Worm (Caenorhabditis elegans): ENCODE measurements around the gene Y49E10.10.

Gene Y49E10.10

ce11 chrIII:12426558-12426957 is 31.3 kb downstream of the Y49E10.10 start, which contains the start of gene pie-1:
pie-1 (plus strand) TSS chrIII:12426893.
- TF ChIP-seq F13C5.2 (tag; optimal IDR thresholded peaks at IDR 0.05) (no peak), sea-1 (GFP tag; conservative IDR thresholded peaks at IDR 0.05) (no peak), ama-1 (optimal IDR thresholded peaks at IDR 0.05) (no peak), pes-1 (GFP tag; IDR thresholded peaks at IDR 0.05) (no peak), hnd-1 (tag; optimal IDR thresholded peaks at IDR 0.05) (no peak), scrt-1 (GFP tag; IDR thresholded peaks at IDR 0.05) (no peak), tbx-37 (GFP tag; conservative IDR thresholded peaks at IDR 0.05) (no peak), aly-1 (tag; optimal IDR thresholded peaks at IDR 0.05) (no peak), hmbx-1 (tag; optimal IDR thresholded peaks at IDR 0.05) (no peak), ets-7 (tag; optimal IDR thresholded peaks at IDR 0.05) (no peak)

- TF ChIP-seq flt-1 (GFP tag; IDR thresholded peaks at IDR 0.05) (no peak), sea-1 (GFP tag; conservative IDR thresholded peaks at IDR 0.05) (no peak)
Observed at ce11 chrIII:12427527-12428263, 32.4 kb downstream of the Y49E10.10 start.

ce11 chrIII:12428264-12428627 is 33.0 kb downstream of the Y49E10.10 start:
- TF ChIP-seq tbx-11 (GFP tag; IDR thresholded peaks at IDR 0.05) (no peak), scrt-1 (GFP tag; IDR thresholded peaks at IDR 0.05) (no peak), hmg-4 (GFP tag; optimal IDR thresholded peaks at IDR 0.05) (no peak), B0310.2 (tag; optimal IDR thresholded peaks at IDR 0.05) (no peak)

- TF ChIP-seq tra-4 (tag; optimal IDR thresholded peaks at IDR 0.05), result no peak
- no peak for TF ChIP-seq ets-7 (tag; optimal IDR thresholded peaks at IDR 0.05)
- no peak for TF ChIP-seq pes-1 (GFP tag; IDR thresholded peaks at IDR 0.05)
- no peak for TF ChIP-seq hmbx-1 (tag; optimal IDR thresholded peaks at IDR 0.05)
- no peak for TF ChIP-seq hmg-4 (GFP tag; optimal IDR thresholded peaks at IDR 0.05)
- no peak for TF ChIP-seq flt-1 (GFP tag; IDR thresholded peaks at IDR 0.05)
- no peak for TF ChIP-seq ceh-36 (tag; optimal IDR thresholded peaks at IDR 0.05)
- TF ChIP-seq scrt-1 (GFP tag; IDR thresholded peaks at IDR 0.05), result no peak
- no peak for TF ChIP-seq aly-1 (tag; optimal IDR thresholded peaks at IDR 0.05)
Observed at ce11 chrIII:12428799-12429351, 33.6 kb downstream of the Y49E10.10 start.

- TF ChIP-seq F13C5.2 (tag; optimal IDR thresholded peaks at IDR 0.05) (peak; percentile 77), aly-1 (tag; optimal IDR thresholded peaks at IDR 0.05) (no peak)
Observed at ce11 chrIII:12429579-12430084, 34.4 kb downstream of the Y49E10.10 start, which contains the start of gene snr-6. snr-6 (minus strand) TSS chrIII:12429629.

- no peak for TF ChIP-seq tbx-11 (GFP tag; IDR thresholded peaks at IDR 0.05)
- TF ChIP-seq tra-4 (tag; optimal IDR thresholded peaks at IDR 0.05), result no peak
- no peak for TF ChIP-seq ama-1 (optimal IDR thresholded peaks at IDR 0.05)
- TF ChIP-seq B0310.2 (tag; optimal IDR thresholded peaks at IDR 0.05), result no peak
- TF ChIP-seq scrt-1 (GFP tag; IDR thresholded peaks at IDR 0.05), result no peak
- no peak for TF ChIP-seq hmg-4 (GFP tag; optimal IDR thresholded peaks at IDR 0.05)
- no peak for TF ChIP-seq ceh-36 (tag; optimal IDR thresholded peaks at IDR 0.05)
- TF ChIP-seq tbx-37 (GFP tag; conservative IDR thresholded peaks at IDR 0.05), result no peak
- no peak for TF ChIP-seq hmbx-1 (tag; optimal IDR thresholded peaks at IDR 0.05)
- TF ChIP-seq hnd-1 (tag; optimal IDR thresholded peaks at IDR 0.05), result no peak
- TF ChIP-seq ets-7 (tag; optimal IDR thresholded peaks at IDR 0.05), result no peak
- TF ChIP-seq aly-1 (tag; optimal IDR thresholded peaks at IDR 0.05), result no peak
- TF ChIP-seq pes-1 (GFP tag; IDR thresholded peaks at IDR 0.05), result no peak
- TF ChIP-seq ceh-13 (GFP tag; optimal IDR thresholded peaks at IDR 0.05), result no peak
- TF ChIP-seq flt-1 (GFP tag; IDR thresholded peaks at IDR 0.05), result no peak
- TF ChIP-seq F13C5.2 (tag; optimal IDR thresholded peaks at IDR 0.05), result no peak
- no peak for TF ChIP-seq sea-1 (GFP tag; conservative IDR thresholded peaks at IDR 0.05)
Observed at ce11 chrIII:12430209-12430608, 34.9 kb downstream of the Y49E10.10 start, which contains the start of gene Y49E10.16. Y49E10.16 (plus strand) TSS chrIII:12430509.

ce11 chrIII:12434104-12434503 is 38.8 kb downstream of the Y49E10.10 start, which contains the start of gene Y49E10.27:
Y49E10.27 (plus strand) TSS chrIII:12434404.
- TF ChIP-seq sea-1 (GFP tag; conservative IDR thresholded peaks at IDR 0.05), result no peak
- no peak for TF ChIP-seq tbx-37 (GFP tag; conservative IDR thresholded peaks at IDR 0.05)
- no peak for TF ChIP-seq B0310.2 (tag; optimal IDR thresholded peaks at IDR 0.05)
- TF ChIP-seq flt-1 (GFP tag; IDR thresholded peaks at IDR 0.05), result no peak
- no peak for TF ChIP-seq tbx-11 (GFP tag; IDR thresholded peaks at IDR 0.05)
- TF ChIP-seq tra-4 (tag; optimal IDR thresholded peaks at IDR 0.05), result no peak
- TF ChIP-seq ets-7 (tag; optimal IDR thresholded peaks at IDR 0.05), result no peak

ce11 chrIII:12436215-12436614 is 41.0 kb downstream of the Y49E10.10 start, which contains the start of gene fbxa-218:
fbxa-218 (plus strand) TSS chrIII:12436515.
- TF ChIP-seq ceh-36 (tag; optimal IDR thresholded peaks at IDR 0.05) (no peak), flt-1 (GFP tag; IDR thresholded peaks at IDR 0.05) (no peak)

- no peak for TF ChIP-seq ceh-13 (GFP tag; optimal IDR thresholded peaks at IDR 0.05)
- no peak for TF ChIP-seq ets-7 (tag; optimal IDR thresholded peaks at IDR 0.05)
- no peak for TF ChIP-seq F13C5.2 (tag; optimal IDR thresholded peaks at IDR 0.05)
- no peak for TF ChIP-seq ceh-36 (tag; optimal IDR thresholded peaks at IDR 0.05)
- no peak for TF ChIP-seq B0310.2 (tag; optimal IDR thresholded peaks at IDR 0.05)
- TF ChIP-seq scrt-1 (GFP tag; IDR thresholded peaks at IDR 0.05), result no peak
- TF ChIP-seq sea-1 (GFP tag; conservative IDR thresholded peaks at IDR 0.05), result no peak
- no peak for TF ChIP-seq tbx-37 (GFP tag; conservative IDR thresholded peaks at IDR 0.05)
- TF ChIP-seq ama-1 (optimal IDR thresholded peaks at IDR 0.05), result no peak
- TF ChIP-seq hnd-1 (tag; optimal IDR thresholded peaks at IDR 0.05), result no peak
- TF ChIP-seq pes-1 (GFP tag; IDR thresholded peaks at IDR 0.05), result no peak
- TF ChIP-seq hmg-4 (GFP tag; optimal IDR thresholded peaks at IDR 0.05), result no peak
- TF ChIP-seq flt-1 (GFP tag; IDR thresholded peaks at IDR 0.05), result no peak
- TF ChIP-seq hmbx-1 (tag; optimal IDR thresholded peaks at IDR 0.05), result no peak
Observed at ce11 chrIII:12437020-12437419, 41.8 kb downstream of the Y49E10.10 start.
